Fruit fly (Drosophila melanogaster) whole organism, embryonic: ENCODE results near the gene Ripalpha.

Source experiments
- CG17912 ChIP-seq: fragments of 200-800 bp; sonication (Bioruptor generic); optimal IDR thresholded peaks from 2 replicates; lab custom pipeline; 2018; ENCODE audit warnings: missing biosample characterization, mild to moderate bottlenecking, missing genetic modification characterization
- CG32532 ChIP-seq: fragments of 200-800 bp; sonication (Bioruptor generic); IDR thresholded peaks from 2 replicates; pipeline ENCODE4 v1.3.6; 2022; ENCODE audit warnings: missing biosample characterization, missing genetic modification characterization
- CG8388 ChIP-seq: fragments of 200-800 bp; sonication (Bioruptor generic); optimal IDR thresholded peaks from 2 replicates; lab custom pipeline; 2019; ENCODE audit warnings: missing biosample characterization, mild to moderate bottlenecking, missing genetic modification characterization, moderate library complexity
- H15 ChIP-seq: fragments of 200-800 bp; sonication (Bioruptor generic); IDR thresholded peaks from 3 replicates; pipeline ENCODE4 v1.3.6; 2022; ENCODE audit warnings: missing biosample characterization, missing genetic modification characterization
- Sox102F ChIP-seq: fragments of 200-800 bp; sonication (Bioruptor generic); optimal IDR thresholded peaks from 2 replicates; lab custom pipeline; 2018; ENCODE audit warnings: missing biosample characterization, mild to moderate bottlenecking, missing genetic modification characterization, moderate library complexity
- btn ChIP-seq: fragments of 200-800 bp; sonication (Bioruptor generic); optimal IDR thresholded peaks from 2 replicates; lab custom pipeline; 2016; ENCODE audit warnings: missing biosample characterization, missing genetic modification characterization
- danr ChIP-seq: fragments of 200-800 bp; sonication (Bioruptor generic); IDR thresholded peaks from 2 replicates; pipeline ENCODE4 v1.3.6; 2022; ENCODE audit warnings: missing biosample characterization, missing genetic modification characterization
- grn ChIP-seq: fragments of 200-800 bp; sonication (Bioruptor generic); optimal IDR thresholded peaks from 3 replicates; lab custom pipeline; 2017; ENCODE audit warnings: missing biosample characterization, missing genetic modification characterization
- gsb ChIP-seq: fragments of 200-800 bp; sonication (Bioruptor generic); IDR thresholded peaks from 2 replicates; pipeline ENCODE4 v1.3.6; 2022; ENCODE audit warnings: missing biosample characterization, missing genetic modification characterization
- tna ChIP-seq: fragments of 200-800 bp; sonication (Bioruptor generic); IDR thresholded peaks from 2 replicates; pipeline ENCODE4 v1.3.6; 2022; ENCODE audit warnings: missing biosample characterization, missing genetic modification characterization; ENCODE audit not compliant: partially characterized antibody
- tup ChIP-seq: fragments of 200-800 bp; sonication (Bioruptor generic); optimal IDR thresholded peaks from 2 replicates; lab custom pipeline; 2016; ENCODE audit warnings: missing biosample characterization, mild to moderate bottlenecking, missing genetic modification characterization, moderate library complexity
- usp ChIP-seq: fragments of >200 bp; optimal IDR thresholded peaks from 2 replicates; lab custom pipeline; 2017; ENCODE audit warnings: missing biosample characterization, missing genetic modification characterization
- vnd ChIP-seq: fragments of 200-800 bp; sonication (Bioruptor generic); IDR thresholded peaks from 3 replicates; pipeline ENCODE4 v1.3.6; 2022; ENCODE audit warnings: missing biosample characterization, missing genetic modification characterization; ENCODE audit not compliant: partially characterized antibody

DNA sequence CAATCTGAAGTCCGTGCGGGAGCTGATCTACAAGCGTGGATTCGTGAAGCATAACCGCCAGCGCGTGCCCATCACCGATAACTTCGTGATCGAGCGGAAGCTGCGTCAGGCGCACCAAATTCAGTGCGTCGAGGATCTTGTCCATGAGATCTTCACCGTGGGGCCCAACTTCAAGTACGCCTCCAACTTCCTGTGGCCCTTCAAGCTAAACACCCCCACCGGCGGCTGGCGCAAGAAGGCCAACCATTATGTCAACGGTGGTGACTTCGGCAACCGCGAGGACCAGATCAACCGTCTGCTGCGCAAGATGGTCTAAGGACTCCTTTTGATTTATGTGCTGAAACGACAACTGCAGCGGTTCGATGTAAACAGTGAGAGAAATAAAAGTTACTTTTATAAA lies 969 bp upstream of the Ripalpha start:
- TF ChIP-seq tna (GFP tag; lab: Robert Waterston, UW) (no peak), gsb (GFP tag; lab: Robert Waterston, UW) (no peak), Sox102F (GFP tag; lab: Kevin White, UChicago) (no peak), CG32532 (GFP tag; lab: Robert Waterston, UW) (no peak), vnd (GFP tag; lab: Robert Waterston, UW) (no peak), tup (no peak), CG8388 (no peak), H15 (GFP tag; lab: Robert Waterston, UW) (no peak; the same call in 2 of the 3 replicates), usp (GFP tag; lab: Kevin White, UChicago) (no peak), btn (GFP tag; lab: Kevin White, UChicago) (no peak), grn (GFP tag; lab: Kevin White, UChicago) (no peak), CG17912 (GFP tag; lab: Kevin White, UChicago) (no peak), danr (GFP tag; lab: Robert Waterston, UW) (no peak)
